In the genomic region with DNA sequence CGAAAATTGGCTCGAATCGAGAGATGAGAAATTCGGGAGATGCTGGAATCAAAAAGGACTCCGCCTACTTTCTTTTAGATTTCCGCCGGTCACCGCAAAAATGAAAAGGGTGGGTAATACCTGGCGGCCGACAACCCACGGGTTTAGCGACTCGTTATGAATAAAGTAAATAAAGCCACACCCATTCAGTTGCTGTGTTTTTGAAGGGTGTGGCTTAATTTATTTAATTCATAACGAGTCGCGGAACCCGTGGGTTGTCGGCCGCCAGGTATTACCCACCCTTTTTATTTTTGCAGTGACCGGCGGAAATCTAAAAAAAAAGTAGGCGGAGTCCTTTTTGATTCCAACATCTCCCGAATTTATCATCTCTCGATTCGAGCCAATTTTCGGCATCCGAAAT, we compare ENCODE assay signal across 2 worm cellular contexts.
TF ChIP-seq lines count a peak whose summit lies in the region.

No protein-coding gene starts in this region.

TF ChIP-seq in whole organism, L4 larva, 104 proteins besides CTCF, POLR2A, EP300 and RAD21:
- TF ChIP-seq lin-38 (GFP tag; IDR thresholded peaks at IDR 0.05; lab: Robert Waterston, UW) (peak; percentile 51), snpc-1.2 (GFP tag; IDR thresholded peaks at IDR 0.05; lab: Robert Waterston, UW) (peak; percentile 99), F49E8.2 (tag; optimal IDR thresholded peaks at IDR 0.05; lab: Kevin White, UChicago; ENCODE audit: borderline replicate concordance) (peak; percentile 19), mdt-29 (GFP tag; IDR thresholded peaks at IDR 0.05; lab: Robert Waterston, UW) (peak; percentile 67; the same call in 1 of the 2 replicates)
TF ChIP-seq in whole organism, L4 larva: peak in this region for 4; not testable (repeated sequence) for 100.

TF ChIP-seq in whole organism, young adult, 124 proteins besides CTCF, POLR2A, EP300 and RAD21:
- TF ChIP-seq B0019.2 (GFP tag; conservative IDR thresholded peaks at IDR 0.05; lab: Robert Waterston, UW) (0 out of 2 replicates have a peak, but pooled peaks have one; percentile 16), pbrm-1 (GFP tag; IDR thresholded peaks at IDR 0.05; lab: Robert Waterston, UW) (peak; percentile 88), D2030.7 (GFP tag; IDR thresholded peaks at IDR 0.05; lab: Robert Waterston, UW) (peak; percentile 79), ekl-4 (GFP tag; IDR thresholded peaks at IDR 0.05; lab: Robert Waterston, UW) (0 out of 2 replicates have a peak, but pooled peaks have one; percentile 47), mcd-1 (GFP tag; IDR thresholded peaks at IDR 0.05; lab: Robert Waterston, UW) (0 out of 2 replicates have a peak, but pooled peaks have one; percentile 28), Y53G8AR.9 (GFP tag; conservative IDR thresholded peaks at IDR 0.05; lab: Robert Waterston, UW) (0 out of 2 replicates have a peak, but pooled peaks have one; percentile 72), hmg-20 (GFP tag; IDR thresholded peaks at IDR 0.05; lab: Robert Waterston, UW) (peak; percentile 61; the same call in 1 of the 2 replicates), ceh-100 (GFP tag; IDR thresholded peaks at IDR 0.05; lab: Robert Waterston, UW) (peak; percentile 74), madf-6 (GFP tag; IDR thresholded peaks at IDR 0.05; lab: Robert Waterston, UW) (peak; percentile 76), tbp1 (GFP tag; optimal IDR thresholded peaks at IDR 0.05; lab: Kevin White, UChicago) (peak; percentile 36), snpc-4 (GFP tag; optimal IDR thresholded peaks at IDR 0.05; lab: Kevin White, UChicago) (peak; percentile 89), snpc-4 (tag; optimal IDR thresholded peaks at IDR 0.05; lab: Kevin White, UChicago) (peak; percentile 92 to 98 (median 94)), hsf-1 (GFP tag; IDR thresholded peaks at IDR 0.05; lab: Robert Waterston, UW) (peak; percentile 52), rcor-1 (GFP tag; IDR thresholded peaks at IDR 0.05; lab: Robert Waterston, UW) (peak; percentile 78), snpc-1.3 (tag; optimal IDR thresholded peaks at IDR 0.05; lab: Kevin White, UChicago; ENCODE audit: insufficient read depth) (peak; percentile 19), hmg-1.2 (GFP tag; IDR thresholded peaks at IDR 0.05; lab: Robert Waterston, UW) (peak; percentile 44; the same call in 1 of the 2 replicates), F33H1.4 (GFP tag; IDR thresholded peaks at IDR 0.05; lab: Robert Waterston, UW) (0 out of 2 replicates have a peak, but pooled peaks have one; percentile 16), snpc-3.4 (tag; optimal IDR thresholded peaks at IDR 0.05; lab: Kevin White, UChicago) (peak; percentile 37), attf-6 (GFP tag; IDR thresholded peaks at IDR 0.05; lab: Robert Waterston, UW) (peak; percentile 100), snpc-1.1 (tag; optimal IDR thresholded peaks at IDR 0.05; lab: Kevin White, UChicago; ENCODE audit: insufficient read depth) (peak; percentile 79), F39B2.1 (GFP tag; IDR thresholded peaks at IDR 0.05; lab: Robert Waterston, UW) (0 out of 2 replicates have a peak, but pooled peaks have one; percentile 44), lsl-1 (GFP tag; optimal IDR thresholded peaks at IDR 0.05; lab: Kevin White, UChicago) (peak; percentile 2), nfyb-1 (GFP tag; IDR thresholded peaks at IDR 0.05; lab: Robert Waterston, UW) (peak; percentile 60; the same call in 1 of the 2 replicates), madf-3 (GFP tag; IDR thresholded peaks at IDR 0.05; lab: Robert Waterston, UW) (peak; percentile 42; the same call in 1 of the 2 replicates)
